Worm (Caenorhabditis elegans): Measurements from ENCODE around the gene F32A11.1.

ce11 chrII:13193563-13194103 lies 36.5 kb downstream of the F32A11.1 start:
- TF ChIP-seq dao-5 (tag; optimal IDR thresholded peaks at IDR 0.05) (no peak), him-1 (tag; optimal IDR thresholded peaks at IDR 0.05) (no peak), W03F9.2 (tag; optimal IDR thresholded peaks at IDR 0.05) (no peak)

All from whole organism, L4/young adult.